Worm (Caenorhabditis elegans): ENCODE measurements around the gene Y22F5A.11.

Y22F5A.11 gene

ce11 chrV:10289743-10290142 lies 14.3 kb upstream of the Y22F5A.11 start, which contains the start of gene B0024.15:
TSS of gene B0024.15 (plus strand) at chrV:10290043.
- no peak for TF ChIP-seq sem-4 (tag; optimal IDR thresholded peaks at IDR 0.05)
- TF ChIP-seq sma-3 (GFP tag; optimal IDR thresholded peaks at IDR 0.05) = no peak
- no peak for TF ChIP-seq mdl-1 (tag; optimal IDR thresholded peaks at IDR 0.05)
- no peak for TF ChIP-seq nhr-12 (tag; optimal IDR thresholded peaks at IDR 0.05)
- no peak for TF ChIP-seq nhr-129 (tag; optimal IDR thresholded peaks at IDR 0.05)
- TF ChIP-seq nhr-237 (tag; optimal IDR thresholded peaks at IDR 0.05) = no peak
- no peak for TF ChIP-seq crh-2 (tag; optimal IDR thresholded peaks at IDR 0.05)
- no peak for TF ChIP-seq sma-9 (GFP tag; optimal IDR thresholded peaks at IDR 0.05)
- TF ChIP-seq sma-9 (tag; optimal IDR thresholded peaks at IDR 0.05) = no peak
- TF ChIP-seq nhr-6 (tag; optimal IDR thresholded peaks at IDR 0.05) = no peak
- no peak for TF ChIP-seq ceh-16 (tag; optimal IDR thresholded peaks at IDR 0.05)
- TF ChIP-seq C34F6.9 (tag; optimal IDR thresholded peaks at IDR 0.05) = no peak
- TF ChIP-seq nhr-77 (tag; optimal IDR thresholded peaks at IDR 0.05) = no peak
- TF ChIP-seq gmeb-1 (tag; optimal IDR thresholded peaks at IDR 0.05) = no peak
- TF ChIP-seq peb-1 (tag; optimal IDR thresholded peaks at IDR 0.05) = no peak
- TF ChIP-seq lin-39 (tag; optimal IDR thresholded peaks at IDR 0.05) = no peak
- TF ChIP-seq nhr-10 (tag; optimal IDR thresholded peaks at IDR 0.05) = no peak
- no peak for TF ChIP-seq lin-13 (GFP tag; optimal IDR thresholded peaks at IDR 0.05)
- TF ChIP-seq zag-1 (tag; optimal IDR thresholded peaks at IDR 0.05) = no peak
- no peak for TF ChIP-seq ceh-82 (tag; optimal IDR thresholded peaks at IDR 0.05)
- TF ChIP-seq nhr-25 (tag; optimal IDR thresholded peaks at IDR 0.05) = no peak

DNA sequence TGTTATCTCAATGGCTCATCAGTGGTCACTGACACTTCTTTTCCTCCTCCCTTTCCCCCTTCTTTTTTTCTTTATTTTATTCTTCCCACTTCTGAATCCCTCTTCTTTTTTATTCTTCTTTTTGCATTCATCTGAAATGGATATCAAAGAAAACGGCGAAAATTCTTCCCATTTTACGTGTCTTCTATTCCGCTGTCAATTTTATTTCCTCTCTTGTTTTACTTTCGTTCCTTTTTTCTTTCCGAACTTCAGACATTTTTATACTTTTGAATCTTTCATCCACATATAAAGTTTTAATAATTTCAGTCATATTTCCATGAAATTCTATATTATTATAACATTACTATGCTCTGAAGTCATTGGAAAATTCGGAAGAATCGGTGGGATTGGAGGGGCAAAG lies 11.8 kb upstream of the Y22F5A.11 start, which contains the start of gene B0024.3:
Gene B0024.3 (plus strand): TSS at position 301 of the 400 bp plus-strand sequence.
- TF ChIP-seq lin-13 (GFP tag; optimal IDR thresholded peaks at IDR 0.05) = no peak
- no peak for TF ChIP-seq ztf-1 (GFP tag; conservative IDR thresholded peaks at IDR 0.05)
- no peak for TF ChIP-seq nhr-129 (tag; optimal IDR thresholded peaks at IDR 0.05)

ce11 chrV:10285853-10286252 lies 10.4 kb upstream of the Y22F5A.11 start:
- TF ChIP-seq ztf-4 (tag; optimal IDR thresholded peaks at IDR 0.05) (no peak), ztf-1 (GFP tag; conservative IDR thresholded peaks at IDR 0.05) (no peak), zag-1 (tag; optimal IDR thresholded peaks at IDR 0.05) (no peak), ZK546.5 (tag; optimal IDR thresholded peaks at IDR 0.05) (no peak), lin-11 (tag; optimal IDR thresholded peaks at IDR 0.05) (no peak), R02D3.7 (tag; optimal IDR thresholded peaks at IDR 0.05) (no peak), nhr-11 (tag; optimal IDR thresholded peaks at IDR 0.05) (no peak), ceh-16 (tag; optimal IDR thresholded peaks at IDR 0.05) (no peak)

- TF ChIP-seq nhr-12 (tag; optimal IDR thresholded peaks at IDR 0.05) (no peak), ZK546.5 (tag; optimal IDR thresholded peaks at IDR 0.05) (no peak), elt-3 (tag; optimal IDR thresholded peaks at IDR 0.05) (no peak), nhr-23 (tag; optimal IDR thresholded peaks at IDR 0.05) (no peak), sem-4 (tag; optimal IDR thresholded peaks at IDR 0.05) (no peak), lsy-2 (tag; optimal IDR thresholded peaks at IDR 0.05) (no peak), R02D3.7 (tag; optimal IDR thresholded peaks at IDR 0.05) (no peak), aly-2 (tag; optimal IDR thresholded peaks at IDR 0.05) (no peak), ztf-11 (tag; optimal IDR thresholded peaks at IDR 0.05) (no peak), egl-27 (tag; optimal IDR thresholded peaks at IDR 0.05) (no peak), F13H6.1 (tag; optimal IDR thresholded peaks at IDR 0.05) (no peak), zag-1 (tag; optimal IDR thresholded peaks at IDR 0.05) (no peak), ztf-1 (GFP tag; conservative IDR thresholded peaks at IDR 0.05) (no peak), mab-5 (tag; optimal IDR thresholded peaks at IDR 0.05) (no peak), elt-1 (tag; optimal IDR thresholded peaks at IDR 0.05) (no peak), sma-9 (GFP tag; optimal IDR thresholded peaks at IDR 0.05) (no peak), sma-9 (tag; optimal IDR thresholded peaks at IDR 0.05) (no peak), alr-1 (tag; optimal IDR thresholded peaks at IDR 0.05) (no peak), crh-2 (tag; optimal IDR thresholded peaks at IDR 0.05) (no peak), nhr-25 (tag; optimal IDR thresholded peaks at IDR 0.05) (no peak), nhr-6 (tag; optimal IDR thresholded peaks at IDR 0.05) (no peak)
Measured at ce11 chrV:10283444-10283843, 8.0 kb upstream of the Y22F5A.11 start, which contains the start of gene lys-3. TSS of gene lys-3 (minus strand) at chrV:10283544.

DNA sequence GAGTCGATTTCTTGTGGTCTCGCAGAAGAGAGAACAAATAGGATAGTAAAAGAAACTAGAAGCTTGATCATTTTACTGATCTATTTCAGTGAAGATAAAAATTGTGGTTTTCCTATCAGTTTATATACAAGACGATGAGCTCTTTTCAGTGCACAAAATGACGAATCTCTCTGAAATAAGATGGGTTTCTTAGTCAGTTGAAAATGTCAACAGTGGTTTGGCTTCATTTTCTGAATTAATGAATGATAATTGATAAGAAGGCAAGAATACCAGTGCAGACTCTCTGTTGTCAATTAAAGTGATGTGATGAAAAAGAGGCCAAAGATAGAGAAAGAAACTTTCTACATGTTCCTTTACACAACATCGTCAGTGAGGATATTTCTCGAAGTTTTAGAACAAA lies 5.9 kb upstream of the Y22F5A.11 start, which contains the start of gene lys-2:
Gene lys-2 (minus strand): TSS at position 101 of the 400 bp plus-strand sequence.
- TF ChIP-seq crh-2 (tag; optimal IDR thresholded peaks at IDR 0.05) (peak; percentile 27), Y55F3AM.14 (GFP tag; optimal IDR thresholded peaks at IDR 0.05) (no peak), ztf-11 (tag; optimal IDR thresholded peaks at IDR 0.05) (no peak), sma-9 (GFP tag; optimal IDR thresholded peaks at IDR 0.05) (peak; percentile 66), sma-9 (tag; optimal IDR thresholded peaks at IDR 0.05) (no peak), alr-1 (tag; optimal IDR thresholded peaks at IDR 0.05) (no peak), fos-1 (tag; optimal IDR thresholded peaks at IDR 0.05) (peak; percentile 92), elt-3 (tag; optimal IDR thresholded peaks at IDR 0.05) (no peak)

All from whole organism, L2 larva.